Fruit fly (Drosophila melanogaster) whole organism, embryonic: ENCODE measurements around the gene Ogdh.

Source experiments
- B-H1 ChIP-seq: fragments of 200-800 bp; sonication (Bioruptor generic); IDR thresholded peaks from 3 replicates; pipeline ENCODE4 v1.3.6; 2022; ENCODE audit warnings: missing biosample characterization, missing genetic modification characterization
- Bdp1 ChIP-seq: fragments of 200-800 bp; sonication (Bioruptor generic); optimal IDR thresholded peaks from 3 replicates; lab custom pipeline; 2016; ENCODE audit warnings: missing biosample characterization, missing genetic modification characterization
- C15 ChIP-seq: fragments of 200-800 bp; sonication (Bioruptor generic); IDR thresholded peaks from 3 replicates; pipeline ENCODE4 v1.3.6; 2022; ENCODE audit warnings: missing biosample characterization, missing genetic modification characterization
- CG10366 ChIP-seq: fragments of 200-800 bp; sonication (Bioruptor generic); IDR thresholded peaks from 2 replicates; pipeline ENCODE4 v1.3.6; 2022; ENCODE audit warnings: missing biosample characterization, missing genetic modification characterization
- CG11085 ChIP-seq: fragments of 200-800 bp; sonication (Bioruptor generic); IDR thresholded peaks from 2 replicates; pipeline ENCODE4 v1.3.6; 2022; ENCODE audit warnings: missing biosample characterization, missing genetic modification characterization
- CG12155 ChIP-seq: fragments of 200-800 bp; sonication (Bioruptor generic); optimal IDR thresholded peaks from 3 replicates; lab custom pipeline; 2016; ENCODE audit warnings: missing biosample characterization, missing genetic modification characterization
- CG13123 ChIP-seq: fragments of 200-800 bp; sonication (Bioruptor generic); optimal IDR thresholded peaks from 2 replicates; lab custom pipeline; 2016; ENCODE audit warnings: missing biosample characterization, missing genetic modification characterization
- CG13775 ChIP-seq: fragments of 200-800 bp; sonication (Bioruptor generic); optimal IDR thresholded peaks from 3 replicates; lab custom pipeline; 2017; ENCODE audit warnings: missing biosample characterization, mild to moderate bottlenecking, missing genetic modification characterization
- CG13894 ChIP-seq: fragments of 200-800 bp; sonication (Bioruptor generic); optimal IDR thresholded peaks from 3 replicates; lab custom pipeline; 2018; ENCODE audit warnings: missing biosample characterization, mild to moderate bottlenecking, missing genetic modification characterization, moderate library complexity
- CG14050 ChIP-seq: fragments of 200-800 bp; sonication (Bioruptor generic); IDR thresholded peaks from 3 replicates; pipeline ENCODE4 v1.3.6; 2022; ENCODE audit warnings: missing biosample characterization, missing genetic modification characterization
- CG17612 ChIP-seq: fragments of 200-800 bp; sonication (Bioruptor generic); IDR thresholded peaks from 2 replicates; pipeline ENCODE4 v1.3.6; 2022; ENCODE audit warnings: missing biosample characterization, missing genetic modification characterization
- CG17802 ChIP-seq: fragments of 200-800 bp; sonication (Bioruptor generic); optimal IDR thresholded peaks from 2 replicates; lab custom pipeline; 2018; ENCODE audit warnings: missing biosample characterization, mild to moderate bottlenecking, missing genetic modification characterization, moderate library complexity
- CG2120 ChIP-seq: fragments of 200-800 bp; sonication (Bioruptor generic); optimal IDR thresholded peaks from 3 replicates; lab custom pipeline; 2016; ENCODE audit warnings: missing biosample characterization, missing genetic modification characterization
- CG2129 ChIP-seq: fragments of 200-800 bp; sonication (Bioruptor generic); IDR thresholded peaks from 2 replicates; pipeline ENCODE4 v1.3.6; 2022; ENCODE audit warnings: missing biosample characterization, missing genetic modification characterization; ENCODE audit not compliant: partially characterized antibody
- CG3163 ChIP-seq: fragments of 200-800 bp; sonication (Bioruptor generic); optimal IDR thresholded peaks from 3 replicates; lab custom pipeline; 2016; ENCODE audit warnings: missing biosample characterization, missing genetic modification characterization
- CG3838 ChIP-seq: fragments of 200-800 bp; sonication (Bioruptor generic); optimal IDR thresholded peaks from 3 replicates; lab custom pipeline; 2016; ENCODE audit warnings: missing biosample characterization, missing genetic modification characterization
- CG6791 ChIP-seq: fragments of 200-800 bp; sonication (Bioruptor generic); IDR thresholded peaks from 3 replicates; pipeline ENCODE4 v1.3.6; 2022; ENCODE audit warnings: missing biosample characterization, missing genetic modification characterization; ENCODE audit not compliant: partially characterized antibody
- CG6854 ChIP-seq: fragments of 200-800 bp; sonication (Bioruptor generic); optimal IDR thresholded peaks from 3 replicates; lab custom pipeline; 2017; ENCODE audit warnings: missing biosample characterization, mild to moderate bottlenecking, missing genetic modification characterization
- CG9727 ChIP-seq: fragments of 200-800 bp; sonication (Bioruptor generic); optimal IDR thresholded peaks from 3 replicates; lab custom pipeline; 2017; ENCODE audit warnings: missing biosample characterization, mild to moderate bottlenecking, missing genetic modification characterization
- Chrac-16 ChIP-seq: fragments of 200-800 bp; sonication (Bioruptor generic); optimal IDR thresholded peaks from 3 replicates; lab custom pipeline; 2016; ENCODE audit warnings: missing biosample characterization, missing genetic modification characterization
- E2f2 ChIP-seq: fragments of 200-800 bp; sonication (Bioruptor generic); IDR thresholded peaks from 2 replicates; pipeline ENCODE4 v1.3.6; 2022; ENCODE audit warnings: missing biosample characterization, missing genetic modification characterization
- Eip74EF ChIP-seq, 2 experiments: fragments of 200-800 bp in 1 of 2; fragments of >200 bp in 1 of 2; sonication (Bioruptor generic) in 1 of 2; optimal IDR thresholded peaks; 2 replicates each; lab custom pipeline; 2017 to 2019; ENCODE audit warnings: missing biosample characterization in 2 of 2, missing genetic modification characterization in 2 of 2, mild to moderate bottlenecking in 1 of 2, moderate library complexity in 1 of 2
- HLH54F ChIP-seq: fragments of 200-800 bp; sonication (Bioruptor generic); optimal IDR thresholded peaks from 3 replicates; lab custom pipeline; 2016; ENCODE audit warnings: missing biosample characterization, missing genetic modification characterization
- HLHmδ ChIP-seq: fragments of 200-800 bp; sonication (Bioruptor generic); optimal IDR thresholded peaks from 2 replicates; lab custom pipeline; 2018; ENCODE audit warnings: missing biosample characterization, mild to moderate bottlenecking, missing genetic modification characterization, moderate library complexity
- Lim3 ChIP-seq: fragments of 200-800 bp; sonication (Bioruptor generic); IDR thresholded peaks from 2 replicates; pipeline ENCODE4 v1.3.6; 2022; ENCODE audit warnings: missing biosample characterization, missing genetic modification characterization
- NFAT ChIP-seq: fragments of 200-800 bp; sonication (Bioruptor generic); IDR thresholded peaks from 2 replicates; pipeline ENCODE4 v1.3.6; 2022; ENCODE audit warnings: missing biosample characterization, missing genetic modification characterization
- Oli ChIP-seq: fragments of 200-800 bp; sonication (Bioruptor generic); optimal IDR thresholded peaks from 2 replicates; lab custom pipeline; 2018; ENCODE audit warnings: missing biosample characterization, mild to moderate bottlenecking, missing genetic modification characterization, moderate library complexity
- Rx ChIP-seq: fragments of 200-800 bp; sonication (Bioruptor generic); IDR thresholded peaks from 2 replicates; pipeline ENCODE4 v1.3.6; 2022; ENCODE audit warnings: missing biosample characterization, missing genetic modification characterization
- chif ChIP-seq, 2 experiments: fragments of 200-800 bp; sonication (Bioruptor generic); optimal IDR thresholded peaks; 3 replicates each; lab custom pipeline; 2016; ENCODE audit warnings: missing biosample characterization in 2 of 2, missing genetic modification characterization in 2 of 2
- corto ChIP-seq: fragments of 200-800 bp; sonication (Bioruptor generic); optimal IDR thresholded peaks from 2 replicates; lab custom pipeline; 2016; ENCODE audit warnings: missing biosample characterization, mild to moderate bottlenecking, missing genetic modification characterization, moderate library complexity
- crp ChIP-seq, 2 experiments: fragments of 200-800 bp; sonication (Bioruptor generic); optimal IDR thresholded peaks; 2 replicates in 1 of 2; 3 replicates in 1 of 2; lab custom pipeline; 2017; ENCODE audit warnings: missing biosample characterization in 2 of 2, missing genetic modification characterization in 2 of 2, mild to moderate bottlenecking in 1 of 2, moderate library complexity in 1 of 2
- eve ChIP-seq, 2 experiments: fragments of >200 bp; optimal IDR thresholded peaks; 2 replicates each; lab custom pipeline; 2017; ENCODE audit warnings: missing biosample characterization in 2 of 2, missing genetic modification characterization in 2 of 2
- exex ChIP-seq: fragments of 200-800 bp; sonication (Bioruptor generic); optimal IDR thresholded peaks from 4 replicates; lab custom pipeline; 2018; ENCODE audit warnings: missing biosample characterization, mild to moderate bottlenecking, missing genetic modification characterization, moderate library complexity
- gem ChIP-seq: fragments of 200-800 bp; sonication (Bioruptor generic); optimal IDR thresholded peaks from 2 replicates; lab custom pipeline; 2019; ENCODE audit warnings: missing biosample characterization, mild to moderate bottlenecking, missing genetic modification characterization, moderate library complexity
- hbn ChIP-seq: fragments of 200-800 bp; sonication (Bioruptor generic); IDR thresholded peaks from 2 replicates; pipeline ENCODE4 v1.3.6; 2022; ENCODE audit warnings: missing biosample characterization, missing genetic modification characterization; ENCODE audit not compliant: partially characterized antibody
- hkb ChIP-seq, 2 experiments: fragments of 200-800 bp in 1 of 2; fragments of >200 bp in 1 of 2; sonication (Bioruptor generic) in 1 of 2; IDR thresholded peaks in 1 of 2; optimal IDR thresholded peaks in 1 of 2; 2 replicates each; pipeline versions ENCODE4 v1.3.6 to Lab custom; 2017 to 2022; ENCODE audit warnings: missing biosample characterization in 1 of 2, missing genetic modification characterization in 1 of 2
- hth ChIP-seq: fragments of >200 bp; optimal IDR thresholded peaks from 2 replicates; lab custom pipeline; 2017; ENCODE audit warnings: inconsistent platforms
- jigr1 ChIP-seq: fragments of 200-800 bp; sonication (Bioruptor generic); IDR thresholded peaks from 3 replicates; pipeline ENCODE4 v1.3.6; 2022; ENCODE audit warnings: missing biosample characterization, missing genetic modification characterization
- kay ChIP-seq: fragments of 200-800 bp; sonication (Bioruptor generic); optimal IDR thresholded peaks from 2 replicates; lab custom pipeline; 2016; ENCODE audit warnings: missing biosample characterization, missing genetic modification characterization
- nau ChIP-seq: fragments of 200-800 bp; sonication (Bioruptor generic); optimal IDR thresholded peaks from 3 replicates; lab custom pipeline; 2017; ENCODE audit warnings: missing biosample characterization, mild to moderate bottlenecking, missing genetic modification characterization, missing genetic modification reagents
- odd ChIP-seq: fragments of 200-800 bp; sonication (Bioruptor generic); optimal IDR thresholded peaks from 2 replicates; lab custom pipeline; 2017; ENCODE audit warnings: missing biosample characterization, mild to moderate bottlenecking, missing genetic modification characterization
- pb ChIP-seq: fragments of 200-800 bp; sonication (Bioruptor generic); optimal IDR thresholded peaks from 3 replicates; lab custom pipeline; 2016; ENCODE audit warnings: missing biosample characterization, missing genetic modification characterization
- pnt ChIP-seq: fragments of 200-800 bp; sonication (Bioruptor generic); optimal IDR thresholded peaks from 3 replicates; lab custom pipeline; 2016; ENCODE audit warnings: missing biosample characterization, missing genetic modification characterization
- row ChIP-seq: fragments of 200-800 bp; sonication (Bioruptor generic); IDR thresholded peaks from 3 replicates; pipeline ENCODE4 v1.3.6; 2022; ENCODE audit warnings: missing biosample characterization, missing genetic modification characterization
- sens ChIP-seq: fragments of 200-800 bp; sonication (Bioruptor generic); peaks from one replicate; lab custom pipeline; 2016; ENCODE audit warnings: missing biosample characterization, missing genetic modification characterization
- shn ChIP-seq: fragments of 200-800 bp; sonication (Bioruptor generic); optimal IDR thresholded peaks from 3 replicates; lab custom pipeline; 2016; ENCODE audit warnings: missing biosample characterization, missing genetic modification characterization
- sim ChIP-seq: fragments of 200-800 bp; sonication (Bioruptor generic); IDR thresholded peaks from 2 replicates; pipeline ENCODE4 v1.3.6; 2022; ENCODE audit warnings: missing biosample characterization, missing genetic modification characterization
- sima ChIP-seq: fragments of 200-800 bp; sonication (Bioruptor generic); optimal IDR thresholded peaks from 2 replicates; lab custom pipeline; 2016; ENCODE audit warnings: missing biosample characterization, missing genetic modification characterization
- sna ChIP-seq: fragments of 200-800 bp; sonication (Bioruptor generic); IDR thresholded peaks from 2 replicates; pipeline ENCODE4 v1.3.6; 2022; ENCODE audit warnings: missing biosample characterization, missing genetic modification characterization; ENCODE audit not compliant: partially characterized antibody
- so ChIP-seq: fragments of 200-800 bp; sonication (Bioruptor generic); IDR thresholded peaks from 3 replicates; pipeline ENCODE4 v1.3.6; 2022; ENCODE audit warnings: missing biosample characterization, missing genetic modification characterization
- sob ChIP-seq: fragments of 200-800 bp; sonication (Bioruptor generic); IDR thresholded peaks from 2 replicates; pipeline ENCODE4 v1.3.6; 2022; ENCODE audit warnings: missing biosample characterization, missing genetic modification characterization
- zfh2 ChIP-seq: fragments of 200-800 bp; sonication (Bioruptor generic); optimal IDR thresholded peaks from 2 replicates; lab custom pipeline; 2016; ENCODE audit warnings: missing biosample characterization, missing genetic modification characterization

Ogdh gene

dm6 chr3L:16941319-16941718 is 13.3 kb upstream of the Ogdh start (continued):
- TF ChIP-seq sna (GFP tag; lab: Robert Waterston, UW) (no peak), CG9727 (GFP tag; lab: Kevin White, UChicago) (peak; percentile 21), CG3163 (GFP tag; lab: Kevin White, UChicago) (no peak), CG17612 (GFP tag; lab: Robert Waterston, UW) (no peak), Oli (tag; lab: Kevin White, UChicago) (peak; percentile 46), row (GFP tag; lab: Robert Waterston, UW) (peak; percentile 60), NFAT (GFP tag; lab: Robert Waterston, UW) (no peak), CG10366 (GFP tag; lab: Robert Waterston, UW) (0 out of 2 replicates have a peak, but pooled peaks have one; percentile 26), sob (GFP tag; lab: Robert Waterston, UW) (no peak), nau (GFP tag; lab: Kevin White, UChicago) (no peak), CG3838 (GFP tag; lab: Kevin White, UChicago) (no peak), zfh2 (GFP tag; lab: Kevin White, UChicago) (no peak), eve (GFP tag; optimal IDR thresholded peaks at IDR 0.05; lab: Kevin White, UChicago) (no peak), gem (tag; lab: Kevin White, UChicago) (peak; percentile 60), sim (GFP tag; lab: Robert Waterston, UW) (no peak), C15 (no peak), CG6791 (GFP tag; lab: Robert Waterston, UW) (no peak), Bdp1 (no peak), sens (GFP tag; lab: Kevin White, UChicago) (peak; percentile 31), CG13775 (GFP tag; lab: Kevin White, UChicago) (peak; percentile 7), shn (GFP tag; lab: Kevin White, UChicago) (no peak), HLHmδ (GFP tag; lab: Kevin White, UChicago) (no peak), crp (GFP tag; optimal IDR thresholded peaks at IDR 0.05; lab: Kevin White, UChicago) (no peak), so (GFP tag; lab: Robert Waterston, UW) (no peak; the same call in 2 of the 3 replicates), CG2129 (GFP tag; lab: Robert Waterston, UW) (no peak), CG13894 (tag; lab: Kevin White, UChicago) (no peak), CG12155 (no peak), CG13123 (GFP tag; lab: Kevin White, UChicago) (no peak), HLH54F (GFP tag; lab: Kevin White, UChicago) (no peak), CG14050 (GFP tag; lab: Robert Waterston, UW) (no peak), jigr1 (no peak), Eip74EF (GFP tag; optimal IDR thresholded peaks at IDR 0.05; lab: Kevin White, UChicago) (peak in 1 of 2 experiments; percentile 27), chif (GFP tag; optimal IDR thresholded peaks at IDR 0.05; lab: Kevin White, UChicago) (peak in 1 of 2 experiments; percentile 55), odd (GFP tag; lab: Kevin White, UChicago) (no peak), Lim3 (no peak), exex (tag; lab: Kevin White, UChicago) (no peak), Chrac-16 (GFP tag; lab: Kevin White, UChicago) (no peak), B-H1 (GFP tag; lab: Robert Waterston, UW) (no peak), CG11085 (GFP tag; lab: Robert Waterston, UW) (no peak), CG17802 (tag; lab: Kevin White, UChicago) (no peak), pb (GFP tag; lab: Kevin White, UChicago) (no peak), pnt (GFP tag; lab: Kevin White, UChicago) (no peak), CG2120 (GFP tag; lab: Kevin White, UChicago) (peak; percentile 13), hkb (optimal IDR thresholded peaks at IDR 0.05; lab: Kevin White, UChicago) (no peak), hkb (GFP tag; IDR thresholded peaks at IDR 0.05; lab: Robert Waterston, UW) (no peak), E2f2 (GFP tag; lab: Robert Waterston, UW) (no peak), kay (GFP tag; lab: Kevin White, UChicago) (no peak), CG6854 (no peak), hth (lab: Kevin White, UChicago) (no peak), sima (GFP tag; lab: Kevin White, UChicago) (no peak), hbn (no peak), corto (GFP tag; lab: Kevin White, UChicago) (no peak), Rx (no peak)
